Worm (Caenorhabditis elegans) whole organism, mixed stage, embryonic: ENCODE data around the gene C52E4.7.

Experiments used
- M03D4.4 ChIP-seq: sonication (generic microtip); optimal IDR thresholded peaks from 2 replicates; lab custom pipeline; 2017; ENCODE audit warnings: mild to moderate bottlenecking, missing genetic modification characterization, missing compliant biosample characterization
- ceh-39 ChIP-seq: fragments of 150-350 bp; optimal IDR thresholded peaks from 2 replicates; lab custom pipeline; 2014; ENCODE audit warnings: missing biosample characterization, missing genetic modification characterization
- ceh-43 ChIP-seq: fragments of 200-800 bp; sonication (Bioruptor generic); optimal IDR thresholded peaks from 2 replicates; lab custom pipeline; 2018; ENCODE audit warnings: mild to moderate bottlenecking, missing genetic modification characterization, moderate library complexity, missing compliant biosample characterization
- ceh-83 ChIP-seq: fragments of 200-800 bp; sonication (Bioruptor generic); optimal IDR thresholded peaks from 2 replicates; lab custom pipeline; 2018; ENCODE audit warnings: mild to moderate bottlenecking, missing genetic modification characterization, missing compliant biosample characterization
- ces-1 ChIP-seq: fragments of 150-350 bp; optimal IDR thresholded peaks from 2 replicates; lab custom pipeline; 2014; ENCODE audit warnings: missing biosample characterization, missing genetic modification reagents, missing genetic modification characterization
- cnd-1 ChIP-seq: fragments of 200-800 bp; sonication (Bioruptor generic); optimal IDR thresholded peaks from 2 replicates; lab custom pipeline; 2018; ENCODE audit warnings: mild to moderate bottlenecking, missing genetic modification characterization, missing compliant biosample characterization
- elt-1 ChIP-seq: sonication (generic microtip); optimal IDR thresholded peaks from 2 replicates; lab custom pipeline; 2017; ENCODE audit warnings: missing genetic modification characterization, mild to moderate bottlenecking, missing compliant biosample characterization, antibody characterized with exemption, moderate library complexity, borderline replicate concordance; ENCODE audit not compliant: insufficient read depth
- flh-1 ChIP-seq: fragments of 200-800 bp; sonication (Bioruptor generic); optimal IDR thresholded peaks from 2 replicates; lab custom pipeline; 2018; ENCODE audit warnings: mild to moderate bottlenecking, missing genetic modification characterization, moderate library complexity, missing compliant biosample characterization
- ham-2 ChIP-seq: fragments of 200-800 bp; sonication (Bioruptor generic); optimal IDR thresholded peaks from 2 replicates; lab custom pipeline; 2018; ENCODE audit warnings: mild to moderate bottlenecking, missing genetic modification characterization, missing compliant biosample characterization
- hlh-1 ChIP-seq: fragments of 150-350 bp; optimal IDR thresholded peaks from 2 replicates; lab custom pipeline; 2014; ENCODE audit warnings: missing biosample characterization, missing genetic modification reagents, missing genetic modification characterization
- lin-13 ChIP-seq: fragments of 150-350 bp; optimal IDR thresholded peaks from 2 replicates; lab custom pipeline; 2014; ENCODE audit warnings: missing biosample characterization, missing genetic modification characterization
- lin-32 ChIP-seq: fragments of 200-800 bp; sonication (Bioruptor generic); optimal IDR thresholded peaks from 2 replicates; lab custom pipeline; 2018; ENCODE audit warnings: mild to moderate bottlenecking, missing genetic modification characterization, missing compliant biosample characterization
- lsy-2 ChIP-seq: fragments of 150-350 bp; optimal IDR thresholded peaks from 2 replicates; lab custom pipeline; 2014; ENCODE audit warnings: missing biosample characterization, missing genetic modification characterization
- mep-1 ChIP-seq: fragments of 150-350 bp; optimal IDR thresholded peaks from 2 replicates; lab custom pipeline; 2017; ENCODE audit warnings: missing biosample characterization, missing genetic modification reagents, missing genetic modification characterization, inconsistent platforms
- mls-2 ChIP-seq: sonication (generic microtip); optimal IDR thresholded peaks from 2 replicates; lab custom pipeline; 2016; ENCODE audit warnings: mild to moderate bottlenecking, missing genetic modification characterization, moderate library complexity, missing compliant biosample characterization
- nhr-12 ChIP-seq: fragments of 150-350 bp; optimal IDR thresholded peaks from 2 replicates; lab custom pipeline; 2014; ENCODE audit warnings: missing biosample characterization, missing genetic modification characterization
- nhr-2 ChIP-seq: fragments of 150-350 bp; optimal IDR thresholded peaks from 2 replicates; lab custom pipeline; 2014; ENCODE audit warnings: missing biosample characterization, missing genetic modification characterization
- nhr-237 ChIP-seq: fragments of 150-350 bp; optimal IDR thresholded peaks from 2 replicates; lab custom pipeline; 2014; ENCODE audit warnings: missing biosample characterization, missing genetic modification characterization
- nhr-28 ChIP-seq: fragments of 150-350 bp; optimal IDR thresholded peaks from 2 replicates; lab custom pipeline; 2014; ENCODE audit warnings: missing biosample characterization, missing genetic modification characterization
- pha-4 ChIP-seq: fragments of 150-350 bp; optimal IDR thresholded peaks from 2 replicates; lab custom pipeline; 2018; ENCODE audit warnings: missing biosample characterization, missing genetic modification reagents, missing genetic modification characterization
- sem-2 ChIP-seq: fragments of 200-800 bp; sonication (Bioruptor generic); optimal IDR thresholded peaks from 2 replicates; lab custom pipeline; 2018; ENCODE audit warnings: mild to moderate bottlenecking, missing genetic modification characterization, missing compliant biosample characterization
- snpc-4 ChIP-seq: fragments of 150-350 bp; optimal IDR thresholded peaks from 2 replicates; lab custom pipeline; 2014; ENCODE audit warnings: missing biosample characterization, missing genetic modification characterization
- sptf-1 ChIP-seq: sonication (generic microtip); optimal IDR thresholded peaks from 2 replicates; lab custom pipeline; 2017; ENCODE audit warnings: mild to moderate bottlenecking, missing genetic modification characterization, moderate library complexity, missing compliant biosample characterization
- tbx-8 ChIP-seq: fragments of 200-800 bp; sonication (Bioruptor generic); optimal IDR thresholded peaks from 2 replicates; lab custom pipeline; 2018; ENCODE audit warnings: mild to moderate bottlenecking, missing genetic modification characterization, moderate library complexity, missing compliant biosample characterization
- unc-39 ChIP-seq: fragments of 150-350 bp; optimal IDR thresholded peaks from 2 replicates; lab custom pipeline; 2014; ENCODE audit warnings: missing biosample characterization, missing genetic modification characterization
- unc-62 ChIP-seq: fragments of 150-350 bp; optimal IDR thresholded peaks from 2 replicates; lab custom pipeline; 2014; ENCODE audit warnings: missing biosample characterization, missing genetic modification reagents, missing genetic modification characterization
- zip-8 ChIP-seq: fragments of 150-350 bp; optimal IDR thresholded peaks from 2 replicates; lab custom pipeline; 2014; ENCODE audit warnings: missing biosample characterization, missing genetic modification characterization

Gene C52E4.7

ce11 chrV:11993706-11994345 is at the start of gene C52E4.7, which contains the start of gene cyl-1:
Gene C52E4.7 (plus strand): TSS chrV:11994295.
Gene cyl-1 (minus strand): TSS chrV:11993723.
- no peak for TF ChIP-seq nhr-12 (tag; lab: Kevin White, UChicago)
- TF ChIP-seq lsy-2 (tag; lab: Kevin White, UChicago): peak; percentile 9
- peak; percentile 43 for TF ChIP-seq nhr-237 (tag; lab: Kevin White, UChicago)
- TF ChIP-seq mls-2 (tag; lab: Kevin White, UChicago): no peak
- peak; percentile 49 for TF ChIP-seq lin-13 (tag; lab: Kevin White, UChicago)
- peak; percentile 83 for TF ChIP-seq mep-1
- TF ChIP-seq ceh-39 (tag; lab: Kevin White, UChicago): peak; percentile 29
- TF ChIP-seq ces-1: peak; percentile 42
- TF ChIP-seq M03D4.4 (tag; lab: Kevin White, UChicago): no peak
- TF ChIP-seq pha-4 (tag; lab: Kevin White, UChicago): peak; percentile 51

DNA sequence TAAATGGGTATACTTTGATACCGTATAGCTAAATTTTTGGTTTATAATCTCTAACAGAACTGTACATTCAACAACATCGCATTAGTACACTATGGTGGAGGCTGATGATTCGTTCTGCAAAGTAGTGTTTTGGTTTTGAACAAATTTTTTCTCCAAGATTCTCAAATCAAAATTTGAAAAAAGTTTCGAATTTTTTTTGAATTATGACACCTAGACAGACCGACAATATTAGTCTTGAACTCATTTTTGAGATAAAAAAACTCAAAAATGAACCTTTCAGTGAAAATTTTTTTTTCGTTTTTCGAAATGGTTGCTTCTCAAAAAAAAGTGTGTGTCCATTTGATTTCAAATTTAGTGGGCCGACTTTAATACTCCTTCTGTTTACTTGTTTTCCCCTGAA is 48.7 kb upstream of the C52E4.7 start:
- no peak for TF ChIP-seq lsy-2 (tag; lab: Kevin White, UChicago)
- TF ChIP-seq ceh-83 (GFP tag; lab: Kevin White, UChicago): no peak
- no peak for TF ChIP-seq flh-1
- no peak for TF ChIP-seq unc-39
- no peak for TF ChIP-seq hlh-1 (tag; lab: Kevin White, UChicago)
- no peak for TF ChIP-seq tbx-8 (GFP tag; lab: Kevin White, UChicago)

ce11 chrV:11946818-11947217 is 47.3 kb upstream of the C52E4.7 start:
- TF ChIP-seq ces-1: peak; percentile 95
- no peak for TF ChIP-seq flh-1
- TF ChIP-seq cnd-1 (tag; lab: Kevin White, UChicago): peak; percentile 28

DNA sequence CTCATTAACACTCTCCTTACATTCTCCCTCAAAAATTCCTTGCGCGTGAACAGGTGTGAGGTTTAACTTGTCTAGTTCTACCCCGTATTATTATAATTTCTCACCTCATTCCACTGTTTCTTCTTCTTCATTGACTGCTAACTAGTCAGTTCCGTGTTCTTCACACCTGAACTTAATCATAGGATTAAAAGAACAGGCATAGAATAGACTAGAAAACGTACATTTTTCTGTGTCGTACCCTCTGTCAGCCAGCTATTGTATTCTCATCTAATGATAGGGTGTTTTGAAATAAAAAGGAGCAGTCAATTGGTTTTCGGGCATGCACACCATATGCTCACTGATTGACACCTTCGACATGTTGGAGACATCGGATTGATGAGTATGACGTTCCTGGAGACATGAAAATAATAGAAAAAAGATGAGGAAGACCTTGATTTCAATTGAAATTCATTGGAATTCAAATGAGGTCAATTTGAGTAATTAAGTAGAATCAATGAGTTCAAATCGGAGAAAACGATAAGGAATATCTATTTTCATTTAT is 46.6 kb upstream of the C52E4.7 start:
- peak; percentile 70 for TF ChIP-seq lin-32 (GFP tag; lab: Kevin White, UChicago)
- TF ChIP-seq nhr-2 (tag; lab: Kevin White, UChicago): peak; percentile 50
- TF ChIP-seq unc-62 (GFP tag; lab: Kevin White, UChicago): peak; percentile 83
- TF ChIP-seq sptf-1 (tag; lab: Kevin White, UChicago): no peak
- TF ChIP-seq sem-2 (GFP tag; lab: Kevin White, UChicago): no peak

- TF ChIP-seq ces-1 (peak; percentile 68), snpc-4 (no peak), mls-2 (tag; lab: Kevin White, UChicago) (peak; percentile 17)
These were observed 45.5 kb upstream of the C52E4.7 start for ce11 chrV:11948581-11948980.

DNA sequence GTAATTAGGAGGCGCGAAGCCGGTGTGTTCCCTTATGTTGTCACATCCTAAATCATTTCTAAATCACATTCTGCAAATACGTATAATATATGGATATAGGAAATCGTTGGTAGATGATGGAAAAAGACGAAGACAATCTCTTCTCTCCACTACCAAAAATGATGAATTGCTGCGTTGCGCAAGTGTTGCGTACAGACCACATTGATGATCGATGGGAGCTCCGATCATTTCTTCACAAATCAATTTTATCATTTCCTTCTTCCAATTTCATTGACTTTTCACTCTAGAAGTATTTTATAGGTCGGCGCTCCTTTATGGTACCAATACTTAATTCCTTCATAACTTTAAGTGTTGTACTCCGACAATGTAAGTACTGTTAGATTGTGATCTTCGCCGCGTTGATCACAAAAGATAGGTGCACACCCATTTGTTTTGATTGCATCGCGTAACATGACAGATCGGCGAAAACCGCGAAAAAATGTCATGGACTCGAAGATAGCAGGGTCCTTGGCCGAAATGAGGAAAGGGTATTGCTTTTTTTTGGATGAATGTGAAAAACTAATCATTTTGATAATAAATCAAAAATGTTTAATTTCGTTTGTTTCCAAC is 44.5 kb upstream of the C52E4.7 start:
- TF ChIP-seq zip-8 (tag; lab: Kevin White, UChicago): peak; percentile 81
- TF ChIP-seq nhr-2 (tag; lab: Kevin White, UChicago): peak; percentile 29
- TF ChIP-seq elt-1: peak; percentile 93
- no peak for TF ChIP-seq nhr-237 (tag; lab: Kevin White, UChicago)
- TF ChIP-seq unc-62 (GFP tag; lab: Kevin White, UChicago): peak; percentile 12
- no peak for TF ChIP-seq nhr-28

DNA sequence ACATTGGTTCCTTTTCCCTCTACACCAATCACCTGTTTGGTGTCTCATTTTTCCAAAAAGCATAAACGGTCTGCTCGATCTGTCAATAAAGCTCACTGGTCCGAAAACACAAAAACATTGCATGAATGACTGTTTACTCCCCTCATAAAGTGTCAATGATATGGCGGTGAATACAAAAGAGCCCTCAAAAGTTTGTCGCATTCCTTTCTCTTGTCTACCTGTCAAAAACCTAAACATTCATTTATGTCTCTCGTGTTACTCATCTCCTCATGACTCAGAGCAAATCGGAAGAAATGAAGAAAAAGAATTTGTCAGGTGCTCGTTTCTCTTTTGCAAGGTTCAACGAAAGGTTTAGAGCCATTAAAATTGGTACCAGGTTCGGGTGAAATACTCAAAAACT is 42.9 kb upstream of the C52E4.7 start:
- TF ChIP-seq nhr-28: no peak
- TF ChIP-seq nhr-12 (tag; lab: Kevin White, UChicago): no peak
- no peak for TF ChIP-seq ceh-43 (GFP tag; lab: Kevin White, UChicago)
- TF ChIP-seq lin-32 (GFP tag; lab: Kevin White, UChicago): no peak
- no peak for TF ChIP-seq ceh-39 (tag; lab: Kevin White, UChicago)
- no peak for TF ChIP-seq snpc-4
- TF ChIP-seq M03D4.4 (tag; lab: Kevin White, UChicago): no peak
- no peak for TF ChIP-seq mep-1
- no peak for TF ChIP-seq ham-2 (GFP tag; lab: Kevin White, UChicago)
